Worm (Caenorhabditis elegans) whole organism, L2 larva: Measurements from ENCODE around the gene D1086.18.

Experiments
- ZK546.5 ChIP-seq: sonication (generic microtip); optimal IDR thresholded peaks from 2 replicates; lab custom pipeline; 2017; ENCODE audit warnings: missing biosample characterization, missing genetic modification characterization
- ama-1 ChIP-seq: fragments of 150-350 bp; optimal IDR thresholded peaks from 2 replicates; lab custom pipeline; 2018; ENCODE audit warnings: inconsistent platforms
- egl-27 ChIP-seq: sonication (generic microtip); optimal IDR thresholded peaks from 3 replicates; lab custom pipeline; 2017; ENCODE audit warnings: missing biosample characterization, missing genetic modification reagents, missing genetic modification characterization
- mbf-1 ChIP-seq: sonication (generic microtip); optimal IDR thresholded peaks from 2 replicates; lab custom pipeline; 2017; ENCODE audit warnings: missing biosample characterization, missing genetic modification characterization
- nhr-10 ChIP-seq: sonication (generic microtip); optimal IDR thresholded peaks from 2 replicates; lab custom pipeline; 2017; ENCODE audit warnings: missing biosample characterization, missing genetic modification characterization
- nhr-11 ChIP-seq: fragments of 150-350 bp; optimal IDR thresholded peaks from 2 replicates; lab custom pipeline; 2014; ENCODE audit warnings: missing biosample characterization, missing genetic modification characterization
- nhr-237 ChIP-seq: fragments of 150-350 bp; optimal IDR thresholded peaks from 2 replicates; lab custom pipeline; 2014; ENCODE audit warnings: missing biosample characterization, missing genetic modification characterization
- nhr-25 ChIP-seq: fragments of 150-350 bp; sonication (generic microtip); optimal IDR thresholded peaks from 3 replicates; lab custom pipeline; 2014; ENCODE audit warnings: missing biosample characterization, missing genetic modification characterization
- unc-62 ChIP-seq: fragments of 150-350 bp; optimal IDR thresholded peaks from 2 replicates; lab custom pipeline; 2014; ENCODE audit warnings: missing biosample characterization, missing genetic modification reagents, missing genetic modification characterization
- zag-1 ChIP-seq: fragments of 150-350 bp; optimal IDR thresholded peaks from 2 replicates; lab custom pipeline; 2014; ENCODE audit warnings: missing biosample characterization, missing genetic modification characterization

DNA sequence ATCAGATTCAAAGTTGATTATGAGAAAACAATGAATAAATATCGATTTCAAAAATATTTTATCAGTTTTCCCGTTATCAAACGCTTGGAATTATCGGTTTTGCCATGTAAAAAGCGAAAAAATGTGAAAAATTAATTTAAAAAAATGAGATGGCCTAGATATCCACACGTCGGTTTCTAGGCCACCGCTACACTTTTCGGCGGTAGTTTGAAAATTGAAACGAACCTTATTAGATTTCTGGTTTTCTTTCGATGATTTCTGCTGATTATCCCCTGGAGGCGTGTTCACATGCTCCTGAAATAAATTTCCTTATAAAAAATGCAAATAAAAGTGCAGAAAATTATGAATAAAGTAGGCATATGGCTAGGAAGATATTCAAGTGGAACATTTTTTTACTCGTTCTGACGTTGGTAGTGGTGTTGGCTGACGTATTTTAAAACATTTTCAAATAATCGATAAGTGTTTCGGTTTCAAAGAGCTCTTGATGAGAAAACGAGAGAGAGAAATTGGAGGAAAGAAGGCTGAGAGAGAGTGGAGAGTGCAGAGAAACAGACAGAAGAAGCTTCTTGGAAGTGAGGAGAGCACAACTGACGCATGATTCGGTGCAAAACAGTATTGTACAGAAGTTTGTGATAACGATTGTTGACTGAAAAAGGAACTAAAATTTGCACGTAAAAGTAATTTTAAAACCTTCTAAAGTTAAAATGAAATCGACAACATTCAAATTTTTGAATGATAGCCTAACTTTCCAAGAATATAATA lies 47.5 kb downstream of the D1086.18 start:
- TF ChIP-seq unc-62 (GFP tag; lab: Kevin White, UChicago) (no peak), nhr-11 (no peak), nhr-237 (tag; lab: Kevin White, UChicago) (no peak), egl-27 (tag; lab: Kevin White, UChicago) (no peak), nhr-25 (peak; percentile 17), zag-1 (tag; lab: Kevin White, UChicago) (no peak), ZK546.5 (tag; lab: Kevin White, UChicago) (no peak), nhr-10 (tag; lab: Kevin White, UChicago) (no peak), ama-1 (lab: Kevin White, UChicago) (no peak), mbf-1 (tag; lab: Kevin White, UChicago) (no peak)
